Worm (Caenorhabditis elegans): ENCODE measurements around the gene acr-7.

DNA sequence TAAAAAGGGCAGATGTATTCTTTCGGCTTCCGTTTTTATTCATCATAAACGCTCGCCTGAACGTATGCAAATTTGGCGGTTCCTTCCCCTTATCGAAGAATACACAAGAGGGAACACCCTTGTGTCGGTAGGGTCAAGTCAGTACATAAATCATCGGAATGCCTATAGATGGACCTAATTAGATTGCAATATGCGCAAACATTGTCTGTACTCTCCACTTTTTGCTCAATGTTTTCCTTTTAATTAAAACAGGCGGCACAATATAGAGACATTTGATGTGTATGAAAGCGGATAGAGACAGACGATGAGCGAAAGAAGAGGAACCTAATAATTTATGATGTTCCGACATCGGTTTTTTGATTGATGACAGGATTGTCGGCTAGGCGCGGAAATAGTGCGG lies 35.4 kb downstream of the acr-7 start:
- TF ChIP-seq blmp-1 (tag; optimal IDR thresholded peaks at IDR 0.05) (no peak), xbp-1 (tag; optimal IDR thresholded peaks at IDR 0.05) (no peak), jun-1 (tag; optimal IDR thresholded peaks at IDR 0.05) (no peak), unc-86 (tag; optimal IDR thresholded peaks at IDR 0.05) (peak; percentile 50), vab-15 (tag; optimal IDR thresholded peaks at IDR 0.05) (no peak), ama-1 (optimal IDR thresholded peaks at IDR 0.05) (no peak), pax-3 (tag; optimal IDR thresholded peaks at IDR 0.05) (no peak), lin-39 (tag; optimal IDR thresholded peaks at IDR 0.05) (no peak), nhr-237 (tag; optimal IDR thresholded peaks at IDR 0.05) (no peak), nhr-11 (tag; optimal IDR thresholded peaks at IDR 0.05) (no peak), zag-1 (tag; optimal IDR thresholded peaks at IDR 0.05) (no peak)

Measured in whole organism, L1 larva.